Fruit fly (Drosophila melanogaster) whole organism, adult: ENCODE results near the gene CG7378.

Experiments used
- CG12768 ChIP-seq: fragments of 200-800 bp; sonication (Bioruptor generic); optimal IDR thresholded peaks from 2 replicates; lab custom pipeline; 2017; ENCODE audit warnings: missing biosample characterization, missing genetic modification characterization, mild to moderate bottlenecking, moderate library complexity, missing genetic modification reagents
- CG1620 ChIP-seq: fragments of 200-800 bp; sonication (Bioruptor generic); optimal IDR thresholded peaks from 2 replicates; lab custom pipeline; 2016; ENCODE audit warnings: missing biosample characterization, missing genetic modification characterization
- CG33017 ChIP-seq: fragments of 200-800 bp; sonication (Bioruptor generic); optimal IDR thresholded peaks from 2 replicates; lab custom pipeline; 2018; ENCODE audit warnings: missing biosample characterization, mild to moderate bottlenecking, missing genetic modification characterization, moderate library complexity
- CG5204 ChIP-seq: fragments of 200-800 bp; sonication (Bioruptor generic); optimal IDR thresholded peaks from 2 replicates; lab custom pipeline; 2016; ENCODE audit warnings: missing biosample characterization, missing genetic modification characterization
- CG7101 ChIP-seq: fragments of 200-800 bp; sonication (Bioruptor generic); optimal IDR thresholded peaks from 2 replicates; lab custom pipeline; 2018; ENCODE audit warnings: missing biosample characterization, mild to moderate bottlenecking, missing genetic modification characterization, moderate library complexity
- Clk ChIP-seq: fragments of 200-800 bp; sonication (Bioruptor generic); optimal IDR thresholded peaks from 2 replicates; lab custom pipeline; 2017; ENCODE audit warnings: missing biosample characterization, missing genetic modification characterization
- Crg-1 ChIP-seq: fragments of 200-800 bp; sonication (Bioruptor generic); optimal IDR thresholded peaks from 2 replicates; lab custom pipeline; 2016; ENCODE audit warnings: missing biosample characterization, missing genetic modification characterization
- Mnt ChIP-seq: fragments of 200-800 bp; sonication (Bioruptor generic); optimal IDR thresholded peaks from 2 replicates; lab custom pipeline; 2016; ENCODE audit warnings: missing biosample characterization, mild to moderate bottlenecking, missing genetic modification characterization
- bab1 ChIP-seq: fragments of 200-800 bp; sonication (Bioruptor generic); optimal IDR thresholded peaks from 3 replicates; lab custom pipeline; 2019; ENCODE audit warnings: missing biosample characterization, mild to moderate bottlenecking, missing genetic modification characterization, moderate library complexity
- cic ChIP-seq: fragments of 200-800 bp; sonication (Bioruptor generic); optimal IDR thresholded peaks from 2 replicates; lab custom pipeline; 2017; ENCODE audit warnings: missing biosample characterization, mild to moderate bottlenecking, missing genetic modification characterization, moderate library complexity
- cnc ChIP-seq, 2 experiments: fragments of >200 bp; optimal IDR thresholded peaks; 2 replicates each; lab custom pipeline; 2017
- kay ChIP-seq: fragments of 200-800 bp; sonication (Bioruptor generic); peaks from one replicate; lab custom pipeline; 2016; ENCODE audit warnings: missing biosample characterization, missing genetic modification characterization, borderline replicate concordance
- pad ChIP-seq: fragments of 200-800 bp; sonication (Bioruptor generic); optimal IDR thresholded peaks from 3 replicates; lab custom pipeline; 2017; ENCODE audit warnings: missing biosample characterization, missing genetic modification characterization, mild to moderate bottlenecking, moderate library complexity, missing genetic modification reagents

DNA sequence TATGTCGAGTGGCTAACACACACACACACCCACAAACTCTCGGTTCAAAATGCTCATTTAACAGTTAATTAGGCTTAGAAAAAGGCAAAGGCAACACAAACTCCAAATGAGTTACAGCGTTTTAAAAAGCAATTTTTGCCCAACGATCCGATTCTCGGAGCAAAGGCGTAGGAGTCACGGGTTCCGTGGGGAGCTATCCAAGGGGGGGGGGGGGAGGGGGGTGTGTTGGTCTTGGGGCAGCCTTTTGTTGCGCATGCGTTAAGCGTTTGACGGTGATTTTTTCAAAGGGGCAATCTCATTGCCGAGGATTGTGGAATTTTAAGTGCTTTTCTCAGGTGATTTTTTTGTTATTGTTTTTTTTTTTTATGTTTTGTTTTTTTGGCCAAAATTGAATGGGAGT is 42.4 kb downstream of the CG7378 start:
- no peak for TF ChIP-seq Clk (GFP tag; lab: Kevin White, UChicago)
- no peak for TF ChIP-seq CG5204
- TF ChIP-seq kay (GFP tag; lab: Kevin White, UChicago), result no peak
- no peak for TF ChIP-seq CG33017
- no peak for TF ChIP-seq CG7101 (tag; lab: Kevin White, UChicago)
- TF ChIP-seq CG1620 (GFP tag; lab: Kevin White, UChicago), result no peak
- TF ChIP-seq bab1 (GFP tag; lab: Kevin White, UChicago), result no peak
- no peak for TF ChIP-seq cnc (optimal IDR thresholded peaks at IDR 0.05; lab: Kevin White, UChicago)
- no peak for TF ChIP-seq Crg-1 (GFP tag; lab: Kevin White, UChicago)
- no peak for TF ChIP-seq Mnt (GFP tag; lab: Kevin White, UChicago)
- no peak for TF ChIP-seq cic (GFP tag; lab: Kevin White, UChicago)
- no peak for TF ChIP-seq CG12768 (GFP tag; lab: Kevin White, UChicago)
- TF ChIP-seq pad (GFP tag; lab: Kevin White, UChicago), result no peak
